Worm (Caenorhabditis elegans): ENCODE measurements around the gene rpl-2.
"Not testable (repeated sequence)": the region's sequence is repeated elsewhere in the genome, so short reads cannot be mapped to it uniquely, and the experiment has no call there.

DNA sequence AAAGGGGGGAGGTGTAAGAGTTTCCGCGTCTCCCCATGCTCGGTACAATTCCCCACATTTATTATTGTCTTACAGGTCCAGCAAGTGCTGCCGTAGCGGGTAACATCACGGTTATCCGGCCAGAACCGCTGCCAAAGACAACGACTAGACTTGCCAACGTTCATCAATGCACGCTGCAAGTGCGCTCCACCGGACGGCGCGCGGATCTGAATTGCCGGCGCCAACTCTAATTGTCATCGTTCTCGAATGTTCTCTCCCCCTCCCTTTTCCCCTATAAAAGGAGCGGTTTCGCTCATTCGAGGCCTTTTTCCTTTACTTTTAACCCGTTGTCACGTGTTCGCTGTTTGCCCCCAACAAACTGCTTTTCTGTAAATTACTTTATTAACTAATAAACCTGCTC is 34.2 kb downstream of the rpl-2 start, which contains the start of gene Y38H6C.8:
- not testable (repeated sequence) for TF ChIP-seq T22C8.4 (GFP tag; IDR thresholded peaks at IDR 0.05); cog-1 (tag; optimal IDR thresholded peaks at IDR 0.05); klf-2 (GFP tag; conservative IDR thresholded peaks at IDR 0.05); flt-1 (GFP tag; IDR thresholded peaks at IDR 0.05); tab-1 (GFP tag; IDR thresholded peaks at IDR 0.05); ref-1 (GFP tag; conservative IDR thresholded peaks at IDR 0.05); med-1 (GFP tag; optimal IDR thresholded peaks at IDR 0.05; ENCODE audit: insufficient read depth); ztf-23 (GFP tag; IDR thresholded peaks at IDR 0.05)
